Worm (Caenorhabditis elegans): ENCODE data around the gene skr-3.

ce11 chrV:16075250-16075709 lies 45.6 kb upstream of the skr-3 start, which contains the start of the genes F14H3.12 and srj-29:
- TF ChIP-seq ztf-23 (GFP tag; IDR thresholded peaks at IDR 0.05) (no peak), flt-1 (GFP tag; IDR thresholded peaks at IDR 0.05) (no peak), med-1 (GFP tag; optimal IDR thresholded peaks at IDR 0.05; ENCODE audit: insufficient read depth) (no peak), ztf-29 (GFP tag; IDR thresholded peaks at IDR 0.05) (no peak), T22C8.4 (GFP tag; IDR thresholded peaks at IDR 0.05) (no peak), ref-1 (GFP tag; conservative IDR thresholded peaks at IDR 0.05) (no peak), tab-1 (GFP tag; IDR thresholded peaks at IDR 0.05) (no peak)
